Fruit fly (Drosophila melanogaster) whole organism, embryonic: ENCODE measurements around the gene CG34427.

Source experiments
- Atf6 ChIP-seq: fragments of 200-800 bp; sonication (Bioruptor generic); IDR thresholded peaks from 2 replicates; pipeline ENCODE4 v1.3.6; 2022; ENCODE audit warnings: missing biosample characterization, missing genetic modification characterization
- CG10267 ChIP-seq: fragments of 200-800 bp; sonication (Bioruptor generic); optimal IDR thresholded peaks from 2 replicates; lab custom pipeline; 2018; ENCODE audit warnings: missing biosample characterization, mild to moderate bottlenecking, missing genetic modification characterization, moderate library complexity
- CG10462 ChIP-seq: fragments of 200-800 bp; sonication (Bioruptor generic); optimal IDR thresholded peaks from 2 replicates; lab custom pipeline; 2016; ENCODE audit warnings: missing biosample characterization, missing genetic modification characterization
- CG12659 ChIP-seq: fragments of 200-800 bp; sonication (Bioruptor generic); optimal IDR thresholded peaks from 3 replicates; lab custom pipeline; 2017; ENCODE audit warnings: mild to moderate bottlenecking, missing biosample characterization, missing genetic modification reagents, missing genetic modification characterization
- CG13424 ChIP-seq: fragments of 200-800 bp; sonication (Bioruptor generic); optimal IDR thresholded peaks from 2 replicates; lab custom pipeline; 2019; ENCODE audit warnings: missing biosample characterization, mild to moderate bottlenecking, missing genetic modification characterization, moderate library complexity
- CG13775 ChIP-seq: fragments of 200-800 bp; sonication (Bioruptor generic); optimal IDR thresholded peaks from 3 replicates; lab custom pipeline; 2017; ENCODE audit warnings: missing biosample characterization, mild to moderate bottlenecking, missing genetic modification characterization
- CG14860 ChIP-seq: fragments of 200-800 bp; sonication (Bioruptor generic); IDR thresholded peaks from 3 replicates; pipeline ENCODE4 v1.3.6; 2022; ENCODE audit warnings: missing biosample characterization, missing genetic modification characterization; ENCODE audit not compliant: partially characterized antibody
- CG1603 ChIP-seq: fragments of 200-800 bp; sonication (Bioruptor generic); optimal IDR thresholded peaks from 2 replicates; lab custom pipeline; 2019; ENCODE audit warnings: missing biosample characterization, mild to moderate bottlenecking, missing genetic modification characterization, moderate library complexity
- CG1647 ChIP-seq: fragments of 200-800 bp; sonication (Bioruptor generic); optimal IDR thresholded peaks from 3 replicates; lab custom pipeline; 2016; ENCODE audit warnings: missing biosample characterization, missing genetic modification characterization
- CG17612 ChIP-seq: fragments of 200-800 bp; sonication (Bioruptor generic); IDR thresholded peaks from 2 replicates; pipeline ENCODE4 v1.3.6; 2022; ENCODE audit warnings: missing biosample characterization, missing genetic modification characterization
- CG18476 ChIP-seq: fragments of 200-800 bp; sonication (Bioruptor generic); optimal IDR thresholded peaks from 2 replicates; lab custom pipeline; 2016; ENCODE audit warnings: missing biosample characterization, mild to moderate bottlenecking, missing genetic modification characterization
- CG2889 ChIP-seq: fragments of 200-800 bp; sonication (Bioruptor generic); IDR thresholded peaks from 3 replicates; pipeline ENCODE4 v1.3.6; 2022; ENCODE audit warnings: missing biosample characterization, missing genetic modification characterization
- CG30403 ChIP-seq: fragments of 200-800 bp; sonication (Bioruptor generic); optimal IDR thresholded peaks from 3 replicates; lab custom pipeline; 2016; ENCODE audit warnings: missing biosample characterization, missing genetic modification characterization
- CG3838 ChIP-seq: fragments of 200-800 bp; sonication (Bioruptor generic); optimal IDR thresholded peaks from 3 replicates; lab custom pipeline; 2016; ENCODE audit warnings: missing biosample characterization, missing genetic modification characterization
- CG8359 ChIP-seq: fragments of 200-800 bp; sonication (Bioruptor generic); optimal IDR thresholded peaks from 2 replicates; lab custom pipeline; 2017; ENCODE audit warnings: missing biosample characterization, mild to moderate bottlenecking, missing genetic modification characterization, borderline replicate concordance
- CG8924 ChIP-seq: fragments of 200-800 bp; optimal IDR thresholded peaks from 3 replicates; lab custom pipeline; 2019; ENCODE audit warnings: missing biosample characterization, mild to moderate bottlenecking, missing genetic modification characterization, moderate library complexity
- D ChIP-seq, 2 experiments: fragments of 200-800 bp in 1 of 2; fragments of >200 bp in 1 of 2; sonication (Bioruptor generic) in 1 of 2; optimal IDR thresholded peaks; 2 replicates in 1 of 2; 3 replicates in 1 of 2; lab custom pipeline; 2017; ENCODE audit warnings: mild to moderate bottlenecking in 1 of 2, missing biosample characterization in 1 of 2, missing genetic modification characterization in 1 of 2, missing genetic modification reagents in 1 of 2
- Gug ChIP-seq: fragments of 200-800 bp; sonication (Bioruptor generic); IDR thresholded peaks from 4 replicates; pipeline ENCODE4 v1.3.6; 2022; ENCODE audit warnings: missing biosample characterization, missing genetic modification characterization
- H15 ChIP-seq: fragments of 200-800 bp; sonication (Bioruptor generic); IDR thresholded peaks from 3 replicates; pipeline ENCODE4 v1.3.6; 2022; ENCODE audit warnings: missing biosample characterization, missing genetic modification characterization
- H2.0 ChIP-seq: fragments of 200-800 bp; sonication (Bioruptor generic); IDR thresholded peaks from 2 replicates; pipeline ENCODE4 v1.3.6; 2022; ENCODE audit warnings: missing biosample characterization, missing genetic modification characterization
- Hr39 ChIP-seq: fragments of >200 bp; optimal IDR thresholded peaks from 2 replicates; lab custom pipeline; 2017
- Kr ChIP-seq: fragments of 200-800 bp; sonication (Bioruptor generic); optimal IDR thresholded peaks from 2 replicates; lab custom pipeline; 2017; ENCODE audit warnings: missing biosample characterization, mild to moderate bottlenecking, missing genetic modification characterization
- PHDP ChIP-seq: fragments of 200-800 bp; sonication (Bioruptor generic); optimal IDR thresholded peaks from 3 replicates; lab custom pipeline; 2018; ENCODE audit warnings: missing biosample characterization, mild to moderate bottlenecking, missing genetic modification characterization, moderate library complexity
- Pdp1 ChIP-seq, 2 experiments: fragments of 200-800 bp; sonication (Bioruptor generic); optimal IDR thresholded peaks; 3 replicates each; lab custom pipeline; 2016; ENCODE audit warnings: missing biosample characterization in 2 of 2, missing genetic modification characterization in 2 of 2, mild to moderate bottlenecking in 1 of 2, moderate library complexity in 1 of 2
- Sox100B ChIP-seq: fragments of 200-800 bp; sonication (Bioruptor generic); optimal IDR thresholded peaks from 3 replicates; lab custom pipeline; 2018; ENCODE audit warnings: missing biosample characterization, mild to moderate bottlenecking, missing genetic modification characterization
- Sry-β ChIP-seq: fragments of 200-800 bp; sonication (Bioruptor generic); optimal IDR thresholded peaks from 2 replicates; lab custom pipeline; 2018; ENCODE audit warnings: missing biosample characterization, mild to moderate bottlenecking, missing genetic modification characterization, moderate library complexity
- Ssrp ChIP-seq: fragments of 200-800 bp; sonication (Bioruptor generic); optimal IDR thresholded peaks from 2 replicates; lab custom pipeline; 2018; ENCODE audit warnings: missing biosample characterization, mild to moderate bottlenecking, missing genetic modification characterization, moderate library complexity
- ab ChIP-seq: fragments of 200-800 bp; sonication (Bioruptor generic); optimal IDR thresholded peaks from 2 replicates; lab custom pipeline; 2016; ENCODE audit warnings: missing biosample characterization, missing genetic modification characterization
- aop ChIP-seq: fragments of 200-800 bp; sonication (Bioruptor generic); IDR thresholded peaks from 2 replicates; pipeline ENCODE4 v1.3.6; 2022; ENCODE audit warnings: missing biosample characterization, missing genetic modification characterization
- ara ChIP-seq: fragments of 200-800 bp; sonication (Bioruptor generic); IDR thresholded peaks from 2 replicates; pipeline ENCODE4 v1.3.6; 2022; ENCODE audit warnings: missing biosample characterization, missing genetic modification characterization
- ash1 ChIP-seq: fragments of 200-800 bp; sonication (Bioruptor generic); optimal IDR thresholded peaks from 2 replicates; lab custom pipeline; 2018; ENCODE audit warnings: missing biosample characterization, mild to moderate bottlenecking, missing genetic modification characterization
- da ChIP-seq: fragments of 200-800 bp; sonication (Bioruptor generic); optimal IDR thresholded peaks from 2 replicates; lab custom pipeline; 2016; ENCODE audit warnings: missing biosample characterization, missing genetic modification characterization
- esg ChIP-seq: fragments of 200-800 bp; sonication (Bioruptor generic); conservative IDR thresholded peaks from 2 replicates; pipeline ENCODE4 v1.3.6; 2022; ENCODE audit warnings: missing biosample characterization, missing genetic modification characterization
- ewg ChIP-seq: fragments of 200-800 bp; sonication (Bioruptor generic); optimal IDR thresholded peaks from 3 replicates; lab custom pipeline; 2017; ENCODE audit warnings: mild to moderate bottlenecking, missing biosample characterization, missing genetic modification reagents, missing genetic modification characterization
- grn ChIP-seq: fragments of 200-800 bp; sonication (Bioruptor generic); optimal IDR thresholded peaks from 3 replicates; lab custom pipeline; 2017; ENCODE audit warnings: missing biosample characterization, missing genetic modification characterization
- gsb ChIP-seq: fragments of 200-800 bp; sonication (Bioruptor generic); IDR thresholded peaks from 2 replicates; pipeline ENCODE4 v1.3.6; 2022; ENCODE audit warnings: missing biosample characterization, missing genetic modification characterization
- h ChIP-seq: fragments of >200 bp; optimal IDR thresholded peaks from 2 replicates; lab custom pipeline; 2017
- inv ChIP-seq: fragments of 200-800 bp; sonication (Bioruptor generic); IDR thresholded peaks from 2 replicates; pipeline ENCODE4 v1.3.6; 2022; ENCODE audit warnings: missing biosample characterization, missing genetic modification characterization; ENCODE audit not compliant: partially characterized antibody
- jigr1 ChIP-seq: fragments of 200-800 bp; sonication (Bioruptor generic); IDR thresholded peaks from 3 replicates; pipeline ENCODE4 v1.3.6; 2022; ENCODE audit warnings: missing biosample characterization, missing genetic modification characterization
- kay ChIP-seq: fragments of 200-800 bp; sonication (Bioruptor generic); optimal IDR thresholded peaks from 2 replicates; lab custom pipeline; 2016; ENCODE audit warnings: missing biosample characterization, missing genetic modification characterization
- lmd ChIP-seq: fragments of 200-800 bp; sonication (Bioruptor generic); IDR thresholded peaks from 2 replicates; pipeline ENCODE4 v1.3.6; 2022; ENCODE audit warnings: missing biosample characterization, missing genetic modification characterization
- nerfin-2 ChIP-seq: fragments of 200-800 bp; sonication (Bioruptor generic); IDR thresholded peaks from 2 replicates; pipeline ENCODE4 v1.3.6; 2022; ENCODE audit warnings: missing biosample characterization, missing genetic modification characterization; ENCODE audit not compliant: partially characterized antibody
- odd ChIP-seq: fragments of 200-800 bp; sonication (Bioruptor generic); optimal IDR thresholded peaks from 2 replicates; lab custom pipeline; 2017; ENCODE audit warnings: missing biosample characterization, mild to moderate bottlenecking, missing genetic modification characterization
- pan ChIP-seq, 4 experiments: fragments of >200 bp in 3 of 4; fragments of 200-800 bp in 1 of 4; sonication (Bioruptor generic) in 1 of 4; optimal IDR thresholded peaks in 3 of 4; IDR thresholded peaks in 1 of 4; 2 replicates each; pipeline versions ENCODE4 v1.3.6 to Lab custom; 2017 to 2022; ENCODE audit warnings: missing biosample characterization in 2 of 4, missing genetic modification characterization in 2 of 4, mixed read lengths in 1 of 4
- run ChIP-seq: fragments of 200-800 bp; sonication (Bioruptor generic); optimal IDR thresholded peaks from 3 replicates; lab custom pipeline; 2018; ENCODE audit warnings: missing biosample characterization, mild to moderate bottlenecking, missing genetic modification characterization
- sc ChIP-seq, 3 experiments: fragments of >200 bp in 2 of 3; fragments of 200-800 bp in 1 of 3; sonication (Bioruptor generic) in 1 of 3; optimal IDR thresholded peaks; 2 replicates in 2 of 3; 3 replicates in 1 of 3; lab custom pipeline; 2017; ENCODE audit warnings: mild to moderate bottlenecking in 1 of 3, missing biosample characterization in 1 of 3, missing genetic modification characterization in 1 of 3, missing genetic modification reagents in 1 of 3
- tap ChIP-seq: fragments of 200-800 bp; optimal IDR thresholded peaks from 3 replicates; lab custom pipeline; 2019; ENCODE audit warnings: missing biosample characterization, mild to moderate bottlenecking, missing genetic modification characterization, moderate library complexity
- vnd ChIP-seq: fragments of 200-800 bp; sonication (Bioruptor generic); IDR thresholded peaks from 3 replicates; pipeline ENCODE4 v1.3.6; 2022; ENCODE audit warnings: missing biosample characterization, missing genetic modification characterization; ENCODE audit not compliant: partially characterized antibody

Gene CG34427

DNA sequence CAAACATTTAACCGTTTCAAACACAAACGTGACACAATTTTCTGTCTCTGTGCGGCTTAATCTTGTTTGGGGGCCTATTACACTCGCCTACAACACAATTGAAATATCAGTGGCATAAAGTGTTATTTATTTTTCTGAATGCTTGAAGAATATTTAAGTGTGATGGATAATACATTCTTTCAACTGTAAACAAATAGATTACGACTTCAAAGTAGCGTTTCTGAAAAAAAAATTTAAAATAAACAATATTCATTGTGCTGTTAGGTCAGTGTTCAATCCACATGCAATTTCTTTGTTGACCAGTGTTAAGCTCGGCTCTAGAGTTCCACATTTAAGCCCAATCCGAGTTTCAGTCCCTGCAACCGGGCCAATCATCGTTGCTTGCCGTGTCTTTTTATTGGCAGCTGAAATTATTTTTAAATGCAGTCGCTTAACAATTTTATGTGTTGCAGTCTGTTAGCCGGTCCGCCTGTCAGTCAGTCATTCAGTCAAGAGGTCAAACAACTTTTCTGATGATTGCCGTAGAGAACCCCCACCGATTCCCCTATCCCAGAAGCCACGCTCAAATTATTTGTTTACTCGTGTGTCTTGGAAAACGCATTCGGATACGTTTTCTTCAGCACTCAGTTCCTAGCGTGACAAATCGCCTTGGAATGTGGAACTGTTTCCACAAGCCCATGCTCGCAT is 31.4 kb upstream of the CG34427 start (continued):
- peak; percentile 83 for TF ChIP-seq CG8924 (tag; lab: Kevin White, UChicago)
- TF ChIP-seq CG12659 = peak; percentile 53
- no peak for TF ChIP-seq inv (GFP tag; lab: Robert Waterston, UW)
- no peak for TF ChIP-seq CG3838 (GFP tag; lab: Kevin White, UChicago)
- no peak for TF ChIP-seq Sry-β (GFP tag; lab: Kevin White, UChicago)
- peak; percentile 20; the same call in 1 of the 4 replicates for TF ChIP-seq Gug (GFP tag; lab: Robert Waterston, UW)
- peak; percentile 57 for TF ChIP-seq run (tag; lab: Kevin White, UChicago)
- TF ChIP-seq vnd (GFP tag; lab: Robert Waterston, UW) = no peak
- 0 out of 3 replicates have a peak, but pooled peaks have one; percentile 54 for TF ChIP-seq H15 (GFP tag; lab: Robert Waterston, UW)
- no peak for TF ChIP-seq jigr1
- TF ChIP-seq CG2889 = peak; percentile 44; the same call in 1 of the 3 replicates
- TF ChIP-seq PHDP = peak; percentile 86
- no peak for TF ChIP-seq h (lab: Kevin White, UChicago)
- no peak for TF ChIP-seq pan (optimal IDR thresholded peaks at IDR 0.05; lab: Kevin White, UChicago)
- peak in 1 of 2 experiments; percentile 86 for TF ChIP-seq pan (GFP tag; optimal IDR thresholded peaks at IDR 0.05 in 1 of 2, IDR thresholded peaks at IDR 0.05 in 1 of 2)
- TF ChIP-seq da (GFP tag; lab: Kevin White, UChicago) = no peak
- TF ChIP-seq nerfin-2 (GFP tag; lab: Robert Waterston, UW) = no peak
- no peak for TF ChIP-seq Kr
- peak; percentile 2 for TF ChIP-seq CG10462 (GFP tag; lab: Kevin White, UChicago)
- TF ChIP-seq CG13775 (GFP tag; lab: Kevin White, UChicago) = peak; percentile 57
- no peak for TF ChIP-seq D (optimal IDR thresholded peaks at IDR 0.05; lab: Kevin White, UChicago)
- TF ChIP-seq D (GFP tag; optimal IDR thresholded peaks at IDR 0.05; lab: Kevin White, UChicago) = peak; percentile 62
- peak; percentile 79 for TF ChIP-seq Ssrp
- no peak for TF ChIP-seq kay (GFP tag; lab: Kevin White, UChicago)
- peak; percentile 22; the same call in 1 of the 2 replicates for TF ChIP-seq H2.0 (GFP tag; lab: Robert Waterston, UW)
- TF ChIP-seq Pdp1 (GFP tag; optimal IDR thresholded peaks at IDR 0.05; lab: Kevin White, UChicago) = peak; percentile 8 to 61
- peak; percentile 85 for TF ChIP-seq CG13424 (tag; lab: Kevin White, UChicago)
- TF ChIP-seq tap (tag; lab: Kevin White, UChicago) = peak; percentile 67
- TF ChIP-seq lmd (GFP tag; lab: Robert Waterston, UW) = peak; percentile 68
- no peak for TF ChIP-seq ash1 (GFP tag; lab: Kevin White, UChicago)
- no peak for TF ChIP-seq gsb (GFP tag; lab: Robert Waterston, UW)
- TF ChIP-seq CG30403 (GFP tag; lab: Kevin White, UChicago) = peak; percentile 71
- TF ChIP-seq ara (GFP tag; lab: Robert Waterston, UW) = peak; percentile 62; the same call in 1 of the 2 replicates
- TF ChIP-seq CG18476 (GFP tag; lab: Kevin White, UChicago) = peak; percentile 17
- TF ChIP-seq CG10267 (tag; lab: Kevin White, UChicago) = peak; percentile 83
- peak; percentile 68 for TF ChIP-seq esg (GFP tag; lab: Robert Waterston, UW)
- no peak for TF ChIP-seq CG14860 (GFP tag; lab: Robert Waterston, UW)
- TF ChIP-seq ewg (GFP tag; lab: Kevin White, UChicago) = peak; percentile 47
- no peak for TF ChIP-seq grn
- peak; percentile 74 for TF ChIP-seq Sox100B (GFP tag; lab: Kevin White, UChicago)
- TF ChIP-seq CG1603 = peak; percentile 77
- TF ChIP-seq ab (GFP tag; lab: Kevin White, UChicago) = no peak
- TF ChIP-seq sc (optimal IDR thresholded peaks at IDR 0.05; lab: Kevin White, UChicago) = no peak
- peak; percentile 66 for TF ChIP-seq sc (GFP tag; optimal IDR thresholded peaks at IDR 0.05; lab: Kevin White, UChicago)
- TF ChIP-seq CG1647 (GFP tag; lab: Kevin White, UChicago) = no peak
- peak; percentile 60; the same call in 1 of the 2 replicates for TF ChIP-seq Atf6 (GFP tag; lab: Robert Waterston, UW)
- peak; percentile 48 for TF ChIP-seq CG8359 (GFP tag; lab: Kevin White, UChicago)
- TF ChIP-seq Hr39 (lab: Kevin White, UChicago) = no peak
- TF ChIP-seq CG17612 (GFP tag; lab: Robert Waterston, UW) = no peak; the same call in 1 of the 2 replicates
- TF ChIP-seq odd (GFP tag; lab: Kevin White, UChicago) = peak; percentile 74
- no peak for TF ChIP-seq aop
